Fruit fly (Drosophila melanogaster): ENCODE data around the gene Mst36Fa.

The Mst36Fa gene

DNA sequence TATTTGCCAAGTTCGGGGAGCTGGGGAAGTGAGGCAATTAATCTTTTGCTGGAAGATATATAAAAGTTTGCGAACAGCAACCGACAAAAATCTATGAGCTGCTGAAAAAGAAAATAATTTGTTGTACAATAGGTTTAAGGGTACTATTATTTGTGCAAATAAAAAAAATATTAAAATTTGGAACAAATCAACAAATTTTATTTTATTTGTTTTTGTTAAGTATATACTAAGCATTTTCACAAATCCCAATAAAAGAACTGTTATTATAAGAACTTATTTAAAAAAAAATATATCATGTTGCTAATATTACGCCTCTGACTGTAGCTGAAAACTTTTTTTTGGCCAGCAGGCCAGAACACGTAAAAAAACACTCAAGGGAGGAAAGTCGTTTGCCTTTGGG, 18.7 kb downstream of the Mst36Fa start (continued):
- TF ChIP-seq fd96Cb (tag; optimal IDR thresholded peaks at IDR 0.05) (peak; percentile 21), gem (tag; optimal IDR thresholded peaks at IDR 0.05) (peak; percentile 35), CG18764 (GFP tag; optimal IDR thresholded peaks at IDR 0.05) (no peak), Max (GFP tag; optimal IDR thresholded peaks at IDR 0.05) (no peak), grau (tag; optimal IDR thresholded peaks at IDR 0.05) (peak; percentile 35), CG2712 (tag; optimal IDR thresholded peaks at IDR 0.05) (peak; percentile 25), CG33213 (GFP tag; optimal IDR thresholded peaks at IDR 0.05) (no peak), CG30403 (GFP tag; optimal IDR thresholded peaks at IDR 0.05) (peak; percentile 34), Abd-B (GFP tag; optimal IDR thresholded peaks at IDR 0.05) (peak; percentile 33), CG17361 (GFP tag; IDR thresholded peaks at IDR 0.05) (peak; percentile 57; the same call in 2 of the 3 replicates), Hmr (GFP tag; optimal IDR thresholded peaks at IDR 0.05) (peak; percentile 23), slp2 (GFP tag; optimal IDR thresholded peaks at IDR 0.05) (no peak), Hr51 (GFP tag; optimal IDR thresholded peaks at IDR 0.05) (peak in 1 of 2 experiments; percentile 52), CG16813 (GFP tag; IDR thresholded peaks at IDR 0.05; ENCODE audit: partially characterized antibody) (no peak), usp (GFP tag; optimal IDR thresholded peaks at IDR 0.05) (no peak), ssp (GFP tag; IDR thresholded peaks at IDR 0.05) (no peak), Mes4 (GFP tag; optimal IDR thresholded peaks at IDR 0.05) (no peak), CG10267 (tag; optimal IDR thresholded peaks at IDR 0.05) (peak; percentile 24), gcm (GFP tag; optimal IDR thresholded peaks at IDR 0.05) (no peak), ken (GFP tag; IDR thresholded peaks at IDR 0.05) (no peak), pb (GFP tag; optimal IDR thresholded peaks at IDR 0.05) (no peak), cwo (GFP tag; optimal IDR thresholded peaks at IDR 0.05) (peak; percentile 35), Hmx (GFP tag; optimal IDR thresholded peaks at IDR 0.05) (no peak), CG2678 (tag; optimal IDR thresholded peaks at IDR 0.05) (peak; percentile 72), Fer2 (tag; optimal IDR thresholded peaks at IDR 0.05) (peak; percentile 7), CG6765 (GFP tag; optimal IDR thresholded peaks at IDR 0.05) (no peak), CG12104 (GFP tag; optimal IDR thresholded peaks at IDR 0.05) (peak; percentile 4), HLHmδ (GFP tag; optimal IDR thresholded peaks at IDR 0.05) (no peak), CG6854 (GFP tag; optimal IDR thresholded peaks at IDR 0.05) (peak; percentile 35), lab (GFP tag; optimal IDR thresholded peaks at IDR 0.05) (peak; percentile 53), CG10147 (GFP tag; optimal IDR thresholded peaks at IDR 0.05) (peak; percentile 55), Ada2b (GFP tag; IDR thresholded peaks at IDR 0.05) (peak; percentile 51; the same call in 1 of the 2 replicates), Sin3A (optimal IDR thresholded peaks at IDR 0.05) (no peak), CG18599 (GFP tag; optimal IDR thresholded peaks at IDR 0.05) (peak; percentile 66), Deaf1 (tag; optimal IDR thresholded peaks at IDR 0.05) (peak; percentile 5), Fer1 (GFP tag; optimal IDR thresholded peaks at IDR 0.05) (peak; percentile 54), insv (GFP tag; optimal IDR thresholded peaks at IDR 0.05) (no peak), CkIIα-i1 (GFP tag; IDR thresholded peaks at IDR 0.05) (no peak), bcd (GFP tag; optimal IDR thresholded peaks at IDR 0.05) (peak; percentile 12), Sox100B (GFP tag; optimal IDR thresholded peaks at IDR 0.05) (peak; percentile 36), row (GFP tag; IDR thresholded peaks at IDR 0.05) (peak; percentile 35; the same call in 1 of the 3 replicates), caup (GFP tag; optimal IDR thresholded peaks at IDR 0.05; ENCODE audit: severe bottlenecking) (peak; percentile 18), shn (GFP tag; optimal IDR thresholded peaks at IDR 0.05) (no peak), CG6683 (GFP tag; optimal IDR thresholded peaks at IDR 0.05) (peak; percentile 9), CG9215 (GFP tag; IDR thresholded peaks at IDR 0.05) (0 out of 2 replicates have a peak, but pooled peaks have one; percentile 21), pan (optimal IDR thresholded peaks at IDR 0.05) (no peak), pan (GFP tag; optimal IDR thresholded peaks at IDR 0.05 in 1 of 2, IDR thresholded peaks at IDR 0.05 in 1 of 2) (peak in 1 of 2 experiments; percentile 40), so (GFP tag; IDR thresholded peaks at IDR 0.05) (no peak)

All from whole organism, embryonic.